Worm (Caenorhabditis elegans): ENCODE measurements around the gene cup-16.

The cup-16 gene

DNA sequence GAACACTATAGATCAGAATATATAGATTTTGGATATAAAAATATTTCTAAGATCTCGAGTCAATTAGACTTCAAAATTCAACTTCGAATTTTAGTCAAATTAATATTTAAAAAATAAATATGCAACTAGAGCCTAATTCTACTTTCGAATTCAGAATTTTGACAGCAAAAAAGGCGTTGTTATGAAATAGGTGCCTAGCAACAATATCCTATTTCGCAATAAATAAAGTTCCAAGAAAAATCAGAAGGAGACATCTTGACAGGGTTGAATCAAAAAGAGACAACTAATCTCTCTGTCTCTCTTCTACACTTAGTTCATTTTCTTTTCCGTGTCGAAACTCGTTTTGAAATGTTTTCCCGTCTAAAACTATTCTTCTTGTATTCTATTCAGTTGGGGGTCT, 31.6 kb upstream of the cup-16 start:
- TF ChIP-seq nfya-1 (tag; optimal IDR thresholded peaks at IDR 0.05) (no peak), pax-1 (tag; optimal IDR thresholded peaks at IDR 0.05) (no peak), eyg-1 (tag; optimal IDR thresholded peaks at IDR 0.05) (no peak), elt-2 (tag; optimal IDR thresholded peaks at IDR 0.05) (no peak), fkh-10 (GFP tag; optimal IDR thresholded peaks at IDR 0.05) (no peak), ceh-2 (tag; optimal IDR thresholded peaks at IDR 0.05) (no peak)

DNA sequence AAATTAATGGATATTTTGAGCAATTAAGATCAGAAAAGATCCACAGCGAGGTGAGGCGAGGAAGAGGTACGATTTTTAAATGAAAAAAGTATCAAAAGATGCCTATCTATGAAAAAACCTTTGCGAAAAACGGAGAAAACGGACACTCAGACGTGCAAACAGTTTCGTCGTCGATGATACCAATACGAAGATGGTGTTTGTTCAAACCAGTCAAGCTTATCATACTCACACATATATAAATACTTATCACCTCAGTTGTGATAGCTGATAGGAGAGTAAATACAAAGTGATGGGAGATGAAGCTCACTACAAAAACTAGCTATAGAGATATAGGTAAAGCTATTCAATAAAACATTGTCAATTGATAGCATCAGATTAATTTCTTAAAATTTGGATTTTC, 27.2 kb upstream of the cup-16 start:
- TF ChIP-seq che-1 (tag; optimal IDR thresholded peaks at IDR 0.05) = no peak
- no peak for TF ChIP-seq odd-2 (tag; optimal IDR thresholded peaks at IDR 0.05)
- TF ChIP-seq hlh-15 (tag; optimal IDR thresholded peaks at IDR 0.05) = no peak
- TF ChIP-seq ceh-2 (tag; optimal IDR thresholded peaks at IDR 0.05) = no peak
- TF ChIP-seq ttx-3 (tag; optimal IDR thresholded peaks at IDR 0.05) = no peak
- TF ChIP-seq ceh-6 (GFP tag; optimal IDR thresholded peaks at IDR 0.05) = no peak
- no peak for TF ChIP-seq ceh-48 (tag; optimal IDR thresholded peaks at IDR 0.05)
- TF ChIP-seq hlh-30 (tag; optimal IDR thresholded peaks at IDR 0.05; ENCODE audit: insufficient read depth) = no peak
- no peak for TF ChIP-seq K02D7.2 (tag; optimal IDR thresholded peaks at IDR 0.05)
- no peak for TF ChIP-seq ref-2 (tag; optimal IDR thresholded peaks at IDR 0.05)
- no peak for TF ChIP-seq sox-4 (tag; optimal IDR thresholded peaks at IDR 0.05)
- no peak for TF ChIP-seq lin-11 (tag; optimal IDR thresholded peaks at IDR 0.05)
- TF ChIP-seq ceh-18 (tag; optimal IDR thresholded peaks at IDR 0.05) = no peak
- no peak for TF ChIP-seq ceh-22 (tag; optimal IDR thresholded peaks at IDR 0.05)
- TF ChIP-seq Y22D7AL.16 (tag; optimal IDR thresholded peaks at IDR 0.05) = no peak
- TF ChIP-seq pros-1 (tag; optimal IDR thresholded peaks at IDR 0.05) = no peak
- TF ChIP-seq elt-2 (tag; optimal IDR thresholded peaks at IDR 0.05) = no peak
- no peak for TF ChIP-seq mec-3 (tag; optimal IDR thresholded peaks at IDR 0.05; ENCODE audit: borderline replicate concordance)
- TF ChIP-seq fkh-10 (GFP tag; optimal IDR thresholded peaks at IDR 0.05) = no peak
- no peak for TF ChIP-seq ceh-45 (GFP tag; IDR thresholded peaks at IDR 0.05)

DNA sequence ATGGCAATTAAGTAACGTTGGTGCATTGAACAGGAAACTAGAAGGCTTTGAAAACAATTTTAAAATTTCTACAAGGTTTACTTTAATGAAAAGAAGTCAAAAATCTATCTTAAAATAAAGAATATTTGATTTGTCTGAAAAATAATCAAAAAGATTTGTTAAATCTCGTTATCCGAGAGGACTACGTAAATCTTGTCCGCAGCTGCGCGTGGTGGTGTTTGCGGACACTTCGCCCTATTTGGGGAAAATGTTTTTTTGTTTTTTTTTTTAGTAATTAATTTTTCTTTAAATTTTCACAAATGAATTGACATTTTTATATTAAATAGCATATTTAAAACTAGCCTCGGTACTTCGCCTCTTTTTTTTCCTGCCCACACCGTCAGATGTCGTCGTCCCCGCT, 23.0 kb upstream of the cup-16 start:
- TF ChIP-seq ceh-14 (tag; optimal IDR thresholded peaks at IDR 0.05) (peak; percentile 7), ceh-31 (tag; optimal IDR thresholded peaks at IDR 0.05) (no peak), hlh-15 (tag; optimal IDR thresholded peaks at IDR 0.05) (no peak), unc-42 (tag; optimal IDR thresholded peaks at IDR 0.05) (peak; percentile 37), unc-86 (tag; optimal IDR thresholded peaks at IDR 0.05) (peak; percentile 8)

DNA sequence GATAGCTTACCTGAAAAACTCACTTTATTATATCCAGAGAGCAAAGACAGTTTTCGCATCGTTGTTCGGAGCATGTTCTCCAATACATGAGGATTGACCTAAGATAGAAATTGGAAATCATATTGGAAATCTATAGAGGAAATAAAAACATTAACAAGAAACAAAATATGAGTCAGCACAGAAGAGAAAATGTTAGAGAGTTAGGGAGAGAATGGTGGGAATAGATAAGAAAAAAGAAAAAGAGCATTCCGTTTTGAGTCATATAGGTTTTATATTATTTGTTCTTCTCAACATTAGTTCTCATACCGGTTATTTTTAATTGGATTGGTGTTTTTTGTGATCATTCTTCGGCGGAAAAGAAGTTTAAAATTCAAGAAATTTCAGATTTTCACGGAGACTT, 22.1 kb upstream of the cup-16 start, which contains the start of gene hgap-2:
Gene hgap-2, minus strand, starts transcription at position 101 of the 400 bp plus-strand sequence.
- no peak for TF ChIP-seq K02D7.2 (tag; optimal IDR thresholded peaks at IDR 0.05)

DNA sequence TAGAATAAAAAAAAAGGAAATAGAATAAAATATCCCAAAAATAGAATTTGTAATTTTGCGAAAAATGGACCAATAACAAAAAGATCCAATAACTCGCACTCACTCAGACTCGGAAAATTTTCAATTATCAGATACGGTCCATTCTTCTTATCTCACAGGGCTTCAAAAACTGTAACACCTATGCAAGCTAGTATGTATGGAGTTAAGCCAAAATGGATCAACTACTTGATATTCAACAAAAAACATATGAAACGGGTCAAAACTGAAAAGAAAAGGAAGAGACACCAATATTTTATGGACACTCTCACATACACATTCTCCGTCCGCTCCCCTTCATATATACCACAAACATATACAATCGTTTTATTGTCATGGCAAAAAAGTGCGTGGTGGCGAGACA, 21.3 kb upstream of the cup-16 start, which contains the start of gene C34C6.9:
Gene C34C6.9, plus strand, starts transcription at position 301 of the 400 bp plus-strand sequence.
- TF ChIP-seq gmeb-2 (tag; optimal IDR thresholded peaks at IDR 0.05) = no peak
- no peak for TF ChIP-seq che-1 (tag; optimal IDR thresholded peaks at IDR 0.05)
- no peak for TF ChIP-seq hlh-6 (tag; optimal IDR thresholded peaks at IDR 0.05)
- TF ChIP-seq fkh-10 (GFP tag; optimal IDR thresholded peaks at IDR 0.05) = no peak
- no peak for TF ChIP-seq C38D4.7 (GFP tag; optimal IDR thresholded peaks at IDR 0.05)
- TF ChIP-seq dmd-4 (tag; optimal IDR thresholded peaks at IDR 0.05; ENCODE audit: borderline replicate concordance) = no peak
- no peak for TF ChIP-seq fkh-6 (tag; optimal IDR thresholded peaks at IDR 0.05)
- TF ChIP-seq madf-2 (tag; optimal IDR thresholded peaks at IDR 0.05) = no peak
- no peak for TF ChIP-seq ceh-19 (GFP tag; optimal IDR thresholded peaks at IDR 0.05)
- TF ChIP-seq lim-6 (tag; optimal IDR thresholded peaks at IDR 0.05) = no peak
- no peak for TF ChIP-seq syd-9 (tag; optimal IDR thresholded peaks at IDR 0.05)
- no peak for TF ChIP-seq ets-4 (tag; optimal IDR thresholded peaks at IDR 0.05)
- no peak for TF ChIP-seq ceh-24 (tag; optimal IDR thresholded peaks at IDR 0.05)
- no peak for TF ChIP-seq ama-1 (optimal IDR thresholded peaks at IDR 0.05)
- TF ChIP-seq ceh-30 (tag; optimal IDR thresholded peaks at IDR 0.05) = no peak
- TF ChIP-seq hlh-13 (GFP tag; optimal IDR thresholded peaks at IDR 0.05) = no peak
- no peak for TF ChIP-seq ceh-18 (tag; optimal IDR thresholded peaks at IDR 0.05)
- TF ChIP-seq unc-3 (GFP tag; conservative IDR thresholded peaks at IDR 0.05) = no peak
- no peak for TF ChIP-seq unc-3 (tag; optimal IDR thresholded peaks at IDR 0.05)

All from whole organism, late embryonic.